Worm (Caenorhabditis elegans) whole organism, L1 larva: ENCODE data around the gene pho-10.

Experiments
- C04F5.9 ChIP-seq: sonication (generic microtip); optimal IDR thresholded peaks from 2 replicates; lab custom pipeline; 2016; ENCODE audit warnings: missing genetic modification characterization, missing compliant biosample characterization
- aha-1 ChIP-seq: fragments of 150-350 bp; optimal IDR thresholded peaks from 2 replicates; lab custom pipeline; 2014; ENCODE audit warnings: missing biosample characterization, missing genetic modification characterization
- alr-1 ChIP-seq: fragments of 200-800 bp; sonication (Bioruptor generic); optimal IDR thresholded peaks from 2 replicates; lab custom pipeline; 2018; ENCODE audit warnings: borderline replicate concordance, mild to moderate bottlenecking, missing genetic modification characterization, missing compliant biosample characterization
- blmp-1 ChIP-seq: fragments of 150-350 bp; optimal IDR thresholded peaks from 2 replicates; lab custom pipeline; 2014; ENCODE audit warnings: missing biosample characterization, missing genetic modification characterization
- ceh-82 ChIP-seq, 3 experiments: fragments of 150-350 bp in 1 of 3; sonication (generic microtip) in 2 of 3; optimal IDR thresholded peaks; 2 replicates each; lab custom pipeline; 2014 to 2017; ENCODE audit warnings: missing biosample characterization in 3 of 3, missing genetic modification characterization in 3 of 3
- ceh-88 ChIP-seq: fragments of 200-800 bp; sonication (Bioruptor generic); IDR thresholded peaks from 2 replicates; pipeline ENCODE4 v1.3.6; 2022; ENCODE audit warnings: missing genetic modification characterization, missing compliant biosample characterization
- ceh-90 ChIP-seq: sonication (generic microtip); optimal IDR thresholded peaks from 2 replicates; lab custom pipeline; 2016; ENCODE audit warnings: missing genetic modification characterization, missing compliant biosample characterization
- dsc-1 ChIP-seq: sonication (generic microtip); optimal IDR thresholded peaks from 2 replicates; lab custom pipeline; 2016; ENCODE audit warnings: mild to moderate bottlenecking, missing genetic modification characterization, missing compliant biosample characterization
- efl-1 ChIP-seq, 4 experiments: fragments of 150-350 bp; optimal IDR thresholded peaks in 3 of 4; peaks in 1 of 4; 1 replicate in 1 of 4; 2 replicates in 3 of 4; lab custom pipeline; 2014; ENCODE audit warnings: missing biosample characterization in 2 of 4, missing genetic modification characterization in 2 of 4, missing genetic modification reagents in 2 of 4
- elt-2 ChIP-seq: sonication (generic microtip); optimal IDR thresholded peaks from 2 replicates; lab custom pipeline; 2016; ENCODE audit warnings: missing genetic modification characterization, mild to moderate bottlenecking, inconsistent platforms, missing compliant biosample characterization, missing genetic modification reagents
- ets-5 ChIP-seq: fragments of 200-800 bp; sonication (Bioruptor generic); IDR thresholded peaks from 2 replicates; pipeline ENCODE4 v1.3.6; 2022; ENCODE audit warnings: missing genetic modification characterization, missing compliant biosample characterization
- grh-1 ChIP-seq: fragments of 200-800 bp; sonication (Bioruptor generic); IDR thresholded peaks from 2 replicates; pipeline ENCODE4 v1.3.6; 2022; ENCODE audit warnings: missing genetic modification reagents, missing genetic modification characterization, missing compliant biosample characterization
- hlh-4 ChIP-seq: sonication (generic microtip); optimal IDR thresholded peaks from 2 replicates; lab custom pipeline; 2016; ENCODE audit warnings: mild to moderate bottlenecking, missing genetic modification characterization, missing compliant biosample characterization
- hpl-2 ChIP-seq: fragments of 150-350 bp; optimal IDR thresholded peaks from 2 replicates; lab custom pipeline; 2014; ENCODE audit warnings: missing biosample characterization, missing genetic modification reagents, missing genetic modification characterization
- irx-1 ChIP-seq: sonication (generic microtip); optimal IDR thresholded peaks from 2 replicates; lab custom pipeline; 2016; ENCODE audit warnings: missing genetic modification characterization, missing compliant biosample characterization
- isw-1 ChIP-seq: fragments of 200-800 bp; sonication (Bioruptor generic); IDR thresholded peaks from 2 replicates; pipeline ENCODE4 v1.3.6; 2022; ENCODE audit warnings: missing genetic modification characterization, missing compliant biosample characterization
- jun-1 ChIP-seq: fragments of 150-350 bp; optimal IDR thresholded peaks from 2 replicates; lab custom pipeline; 2014; ENCODE audit warnings: missing biosample characterization, missing genetic modification reagents, missing genetic modification characterization
- lin-13 ChIP-seq: fragments of 150-350 bp; optimal IDR thresholded peaks from 2 replicates; lab custom pipeline; 2014; ENCODE audit warnings: missing biosample characterization, missing genetic modification reagents, missing genetic modification characterization
- lin-14 ChIP-seq: fragments of 200-800 bp; sonication (Bioruptor generic); optimal IDR thresholded peaks from 2 replicates; lab custom pipeline; 2018; ENCODE audit warnings: mild to moderate bottlenecking, missing genetic modification characterization, moderate library complexity, missing compliant biosample characterization
- lin-15B ChIP-seq: fragments of 150-350 bp; sonication (generic microtip); optimal IDR thresholded peaks from 3 replicates; lab custom pipeline; 2014; ENCODE audit warnings: missing biosample characterization, missing genetic modification characterization
- lin-35 ChIP-seq, 2 experiments: fragments of 150-350 bp; optimal IDR thresholded peaks; 2 replicates each; lab custom pipeline; 2014; ENCODE audit warnings: missing biosample characterization in 2 of 2, missing genetic modification characterization in 2 of 2, missing genetic modification reagents in 2 of 2
- lir-3 ChIP-seq: sonication (generic microtip); optimal IDR thresholded peaks from 2 replicates; lab custom pipeline; 2016; ENCODE audit warnings: mild to moderate bottlenecking, missing genetic modification characterization, moderate library complexity, missing compliant biosample characterization; ENCODE audit not compliant: poor library complexity
- lsy-2 ChIP-seq, 2 experiments: fragments of 150-350 bp; optimal IDR thresholded peaks; 2 replicates each; lab custom pipeline; 2014; ENCODE audit warnings: missing biosample characterization in 2 of 2, missing genetic modification characterization in 2 of 2
- mab-9 ChIP-seq: fragments of 200-800 bp; sonication (Bioruptor generic); IDR thresholded peaks from 2 replicates; pipeline ENCODE4 v1.3.6; 2022; ENCODE audit warnings: missing genetic modification reagents, missing genetic modification characterization, missing compliant biosample characterization
- mdl-1 ChIP-seq, 2 experiments: fragments of 150-350 bp; optimal IDR thresholded peaks; 2 replicates each; lab custom pipeline; 2014 to 2017; ENCODE audit warnings: missing biosample characterization in 2 of 2, missing genetic modification characterization in 2 of 2, inconsistent platforms in 1 of 2
- mep-1 ChIP-seq: fragments of 150-350 bp; optimal IDR thresholded peaks from 2 replicates; lab custom pipeline; 2014; ENCODE audit warnings: missing biosample characterization, missing genetic modification characterization
- nhr-11 ChIP-seq: fragments of 150-350 bp; optimal IDR thresholded peaks from 2 replicates; lab custom pipeline; 2014; ENCODE audit warnings: missing biosample characterization, missing genetic modification characterization
- nhr-12 ChIP-seq: sonication (generic microtip); optimal IDR thresholded peaks from 2 replicates; lab custom pipeline; 2017; ENCODE audit warnings: missing biosample characterization, missing genetic modification characterization
- nhr-19 ChIP-seq: fragments of 200-800 bp; sonication (Bioruptor generic); conservative IDR thresholded peaks from 2 replicates; pipeline ENCODE4 v1.3.6; 2022; ENCODE audit warnings: missing genetic modification characterization, missing compliant biosample characterization
- nhr-47 ChIP-seq: sonication (generic microtip); optimal IDR thresholded peaks from 2 replicates; lab custom pipeline; 2016; ENCODE audit warnings: mild to moderate bottlenecking, missing genetic modification characterization, moderate library complexity, missing compliant biosample characterization
- nhr-76 ChIP-seq: sonication (generic microtip); optimal IDR thresholded peaks from 2 replicates; lab custom pipeline; 2017; ENCODE audit warnings: missing biosample characterization, missing genetic modification characterization
- nhr-77 ChIP-seq: fragments of 150-350 bp; optimal IDR thresholded peaks from 2 replicates; lab custom pipeline; 2014; ENCODE audit warnings: missing biosample characterization, missing genetic modification characterization
- nhr-84 ChIP-seq: sonication (generic microtip); optimal IDR thresholded peaks from 2 replicates; lab custom pipeline; 2017; ENCODE audit warnings: missing biosample characterization, missing genetic modification characterization
- nhr-85 ChIP-seq: sonication (generic microtip); peaks from one replicate; lab custom pipeline; 2016; ENCODE audit warnings: missing genetic modification characterization, inconsistent platforms, missing compliant biosample characterization
- rnt-1 ChIP-seq: sonication (generic microtip); optimal IDR thresholded peaks from 2 replicates; lab custom pipeline; 2016; ENCODE audit warnings: mild to moderate bottlenecking, missing genetic modification characterization, moderate library complexity, missing compliant biosample characterization
- skn-1 ChIP-seq: fragments of 150-350 bp; optimal IDR thresholded peaks from 2 replicates; lab custom pipeline; 2014; ENCODE audit warnings: missing biosample characterization, missing genetic modification characterization
- snu-23 ChIP-seq: sonication (generic microtip); optimal IDR thresholded peaks from 2 replicates; lab custom pipeline; 2016; ENCODE audit warnings: missing genetic modification characterization, missing compliant biosample characterization
- sptf-1 ChIP-seq: fragments of 150-350 bp; optimal IDR thresholded peaks from 2 replicates; lab custom pipeline; 2014; ENCODE audit warnings: missing biosample characterization, missing genetic modification characterization
- swsn-7 ChIP-seq: sonication (generic microtip); optimal IDR thresholded peaks from 2 replicates; lab custom pipeline; 2016; ENCODE audit warnings: missing genetic modification characterization, missing compliant biosample characterization
- tbx-2 ChIP-seq: sonication (generic microtip); optimal IDR thresholded peaks from 2 replicates; lab custom pipeline; 2016; ENCODE audit warnings: missing genetic modification characterization, missing compliant biosample characterization
- tlp-1 ChIP-seq: fragments of 150-350 bp; optimal IDR thresholded peaks from 2 replicates; lab custom pipeline; 2014; ENCODE audit warnings: missing biosample characterization, missing genetic modification characterization
- unc-30 ChIP-seq: sonication (generic microtip); optimal IDR thresholded peaks from 2 replicates; lab custom pipeline; 2017; ENCODE audit warnings: missing biosample characterization, missing genetic modification characterization
- unc-86 ChIP-seq: sonication (generic microtip); optimal IDR thresholded peaks from 2 replicates; lab custom pipeline; 2016; ENCODE audit warnings: missing genetic modification characterization, missing compliant biosample characterization
- unc-98 ChIP-seq: fragments of 200-800 bp; sonication (Bioruptor generic); IDR thresholded peaks from 2 replicates; pipeline ENCODE4 v1.3.6; 2022; ENCODE audit warnings: missing genetic modification characterization, missing compliant biosample characterization
- vab-15 ChIP-seq: sonication (generic microtip); optimal IDR thresholded peaks from 2 replicates; lab custom pipeline; 2017; ENCODE audit warnings: missing genotype, mild to moderate bottlenecking, missing genetic modification characterization, missing compliant biosample characterization
- zag-1 ChIP-seq: fragments of 150-350 bp; optimal IDR thresholded peaks from 2 replicates; lab custom pipeline; 2014; ENCODE audit warnings: missing biosample characterization, missing genetic modification characterization
- ztf-11 ChIP-seq, 2 experiments: sonication (generic microtip); optimal IDR thresholded peaks; 2 replicates each; lab custom pipeline; 2016 to 2017; ENCODE audit warnings: missing genetic modification characterization in 2 of 2, missing biosample characterization in 1 of 2, missing compliant biosample characterization in 1 of 2
- ztf-4 ChIP-seq: fragments of 150-350 bp; optimal IDR thresholded peaks from 2 replicates; lab custom pipeline; 2014; ENCODE audit warnings: missing biosample characterization, missing genetic modification characterization

pho-10 gene

ce11 chrII:9933947-9934383 lies 13.6 kb upstream of the pho-10 start (continued):
- TF ChIP-seq ceh-90 = no peak
- peak; percentile 54 for TF ChIP-seq rnt-1 (tag; lab: Kevin White, UChicago)
- no peak for TF ChIP-seq nhr-12 (tag; lab: Kevin White, UChicago)
- TF ChIP-seq ceh-82 (tag; optimal IDR thresholded peaks at IDR 0.05; lab: Kevin White, UChicago) = no peak
- no peak for TF ChIP-seq tbx-2
- no peak for TF ChIP-seq alr-1 (tag; lab: Kevin White, UChicago)
- no peak for TF ChIP-seq ceh-88 (GFP tag; lab: Robert Waterston, UW)
- TF ChIP-seq lin-35 (GFP tag; optimal IDR thresholded peaks at IDR 0.05; lab: Kevin White, UChicago) = peak in 1 of 2 experiments; percentile 1
- no peak for TF ChIP-seq swsn-7 (tag; lab: Kevin White, UChicago)

- TF ChIP-seq swsn-7 (tag; lab: Kevin White, UChicago) (no peak), elt-2 (peak; percentile 64)
Observed at ce11 chrII:9931476-9931875, 11.1 kb upstream of the pho-10 start, which contains the start of gene pho-11. pho-11 (plus strand) TSS chrII:9931849.

- TF ChIP-seq grh-1 (GFP tag; lab: Robert Waterston, UW) = no peak
- TF ChIP-seq nhr-77 = peak; percentile 6
- TF ChIP-seq nhr-76 (tag; lab: Kevin White, UChicago) = no peak
- TF ChIP-seq isw-1 (GFP tag; lab: Robert Waterston, UW) = peak; percentile 63
- TF ChIP-seq mep-1 (tag; lab: Kevin White, UChicago) = no peak
- TF ChIP-seq nhr-12 (tag; lab: Kevin White, UChicago) = no peak
- peak; percentile 59 for TF ChIP-seq snu-23 (GFP tag; lab: Kevin White, UChicago)
- TF ChIP-seq lin-35 (GFP tag; optimal IDR thresholded peaks at IDR 0.05; lab: Kevin White, UChicago) = peak; percentile 33 to 41
- no peak for TF ChIP-seq blmp-1 (tag; lab: Kevin White, UChicago)
- TF ChIP-seq lin-14 (GFP tag; lab: Kevin White, UChicago) = peak; percentile 82
- TF ChIP-seq ets-5 (GFP tag; lab: Robert Waterston, UW) = no peak
- no peak for TF ChIP-seq nhr-84 (tag; lab: Kevin White, UChicago)
- no peak for TF ChIP-seq zag-1 (tag; lab: Kevin White, UChicago)
- no peak for TF ChIP-seq hpl-2 (GFP tag; lab: Kevin White, UChicago)
- peak; percentile 48 for TF ChIP-seq lin-15B (tag; lab: Kevin White, UChicago)
- TF ChIP-seq efl-1 (optimal IDR thresholded peaks at IDR 0.05; lab: Kevin White, UChicago) = peak; percentile 60 to 70
- TF ChIP-seq efl-1 (GFP tag; optimal IDR thresholded peaks at IDR 0.05 in 1 of 2; lab: Kevin White, UChicago) = peak; percentile 39 to 95
- TF ChIP-seq unc-30 (tag; lab: Kevin White, UChicago) = no peak
- TF ChIP-seq unc-86 = peak; percentile 51
- peak; percentile 57 for TF ChIP-seq nhr-19 (GFP tag; lab: Robert Waterston, UW)
- peak; percentile 18 for TF ChIP-seq lin-13 (GFP tag; lab: Kevin White, UChicago)
- peak; percentile 63 for TF ChIP-seq nhr-85 (tag; lab: Kevin White, UChicago)
- peak; percentile 9 for TF ChIP-seq C04F5.9 (tag; lab: Kevin White, UChicago)
- peak; percentile 68 for TF ChIP-seq nhr-47 (tag; lab: Kevin White, UChicago)
- TF ChIP-seq nhr-11 = peak; percentile 23
- peak in 1 of 2 experiments; percentile 1 for TF ChIP-seq mdl-1 (tag; optimal IDR thresholded peaks at IDR 0.05; lab: Kevin White, UChicago)
- no peak for TF ChIP-seq tlp-1 (tag; lab: Kevin White, UChicago)
- TF ChIP-seq lir-3 (tag; lab: Kevin White, UChicago) = peak; percentile 78
- TF ChIP-seq mab-9 (GFP tag; lab: Robert Waterston, UW) = 0 out of 2 replicates have a peak, but pooled peaks have one; percentile 21
- TF ChIP-seq swsn-7 (tag; lab: Kevin White, UChicago) = peak; percentile 44
- peak; percentile 35 for TF ChIP-seq dsc-1 (tag; lab: Kevin White, UChicago)
- TF ChIP-seq ceh-90 = peak; percentile 68
- peak; percentile 24 to 57 for TF ChIP-seq lsy-2 (tag; optimal IDR thresholded peaks at IDR 0.05; lab: Kevin White, UChicago)
- peak; percentile 18 for TF ChIP-seq jun-1 (tag; lab: Kevin White, UChicago)
- TF ChIP-seq hlh-4 (tag; lab: Kevin White, UChicago) = no peak
- TF ChIP-seq aha-1 (tag; lab: Kevin White, UChicago) = no peak
- peak; percentile 39 for TF ChIP-seq irx-1 (tag; lab: Kevin White, UChicago)
- TF ChIP-seq ztf-11 (tag; optimal IDR thresholded peaks at IDR 0.05; lab: Kevin White, UChicago) = peak in 1 of 2 experiments; percentile 65
- TF ChIP-seq sptf-1 (tag; lab: Kevin White, UChicago) = no peak
- TF ChIP-seq vab-15 = no peak
- TF ChIP-seq ztf-4 (tag; lab: Kevin White, UChicago) = no peak
- TF ChIP-seq tbx-2 = peak; percentile 68
- TF ChIP-seq rnt-1 (tag; lab: Kevin White, UChicago) = peak; percentile 84
- TF ChIP-seq unc-98 (GFP tag; lab: Robert Waterston, UW) = peak; percentile 55; the same call in 1 of the 2 replicates
- no peak for TF ChIP-seq skn-1 (tag; lab: Kevin White, UChicago)
Observed at ce11 chrII:9931012-9931411, 10.6 kb upstream of the pho-10 start.
